Fruit fly (Drosophila melanogaster) whole organism, embryonic: ENCODE data around the gene CG10512.
A peak's percentile ranks its signal among the peaks of the same experiment; 100 is the strongest.

Source experiments
- CG10462 ChIP-seq: fragments of 200-800 bp; sonication (Bioruptor generic); optimal IDR thresholded peaks from 2 replicates; lab custom pipeline; 2016; ENCODE audit warnings: missing biosample characterization, missing genetic modification characterization
- CG12744 ChIP-seq: fragments of 200-800 bp; sonication (Bioruptor generic); optimal IDR thresholded peaks from 2 replicates; lab custom pipeline; 2016; ENCODE audit warnings: missing biosample characterization, missing genetic modification characterization
- CG14441 ChIP-seq: fragments of 200-800 bp; sonication (Bioruptor generic); IDR thresholded peaks from 2 replicates; pipeline ENCODE4 v1.3.6; 2022; ENCODE audit warnings: missing biosample characterization, missing genetic modification characterization
- CG14860 ChIP-seq: fragments of 200-800 bp; sonication (Bioruptor generic); IDR thresholded peaks from 3 replicates; pipeline ENCODE4 v1.3.6; 2022; ENCODE audit warnings: missing biosample characterization, missing genetic modification characterization; ENCODE audit not compliant: partially characterized antibody
- CG17829 ChIP-seq: fragments of 200-800 bp; optimal IDR thresholded peaks from 2 replicates; lab custom pipeline; 2019; ENCODE audit warnings: missing biosample characterization, mild to moderate bottlenecking, missing genetic modification characterization, moderate library complexity
- CG18011 ChIP-seq: fragments of 200-800 bp; sonication (Bioruptor generic); optimal IDR thresholded peaks from 2 replicates; lab custom pipeline; 2017; ENCODE audit warnings: missing biosample characterization, missing genetic modification characterization, mild to moderate bottlenecking, moderate library complexity, missing genotype
- CG18764 ChIP-seq: fragments of 200-800 bp; sonication (Bioruptor generic); optimal IDR thresholded peaks from 3 replicates; lab custom pipeline; 2016; ENCODE audit warnings: missing biosample characterization, missing genetic modification characterization
- CG30020 ChIP-seq: fragments of 200-800 bp; optimal IDR thresholded peaks from 2 replicates; lab custom pipeline; 2019; ENCODE audit warnings: missing biosample characterization, mild to moderate bottlenecking, missing genetic modification characterization, moderate library complexity
- CG34224 ChIP-seq: fragments of 200-800 bp; sonication (Bioruptor generic); IDR thresholded peaks from 3 replicates; pipeline ENCODE4 v1.3.6; 2022; ENCODE audit warnings: missing biosample characterization, missing genetic modification characterization; ENCODE audit not compliant: partially characterized antibody
- CG3726 ChIP-seq: fragments of 200-800 bp; sonication (Bioruptor generic); IDR thresholded peaks from 3 replicates; pipeline ENCODE4, ENCODE4 v1.3.6; 2022; ENCODE audit warnings: missing biosample characterization, missing genetic modification characterization
- CG4282 ChIP-seq: fragments of 200-800 bp; sonication (Bioruptor generic); optimal IDR thresholded peaks from 2 replicates; lab custom pipeline; 2016; ENCODE audit warnings: missing biosample characterization, missing genetic modification characterization
- CG4360 ChIP-seq: fragments of 200-800 bp; sonication (Bioruptor generic); IDR thresholded peaks from 2 replicates; pipeline ENCODE4 v1.3.6; 2022; ENCODE audit warnings: missing biosample characterization, missing genetic modification characterization
- CG4424 ChIP-seq: fragments of 200-800 bp; sonication (Bioruptor generic); optimal IDR thresholded peaks from 3 replicates; lab custom pipeline; 2016; ENCODE audit warnings: missing biosample characterization, missing genetic modification characterization
- CG6654 ChIP-seq: fragments of 200-800 bp; sonication (Bioruptor generic); optimal IDR thresholded peaks from 2 replicates; lab custom pipeline; 2017; ENCODE audit warnings: missing biosample characterization, mild to moderate bottlenecking, missing genetic modification characterization
- CG6689 ChIP-seq: fragments of 200-800 bp; sonication (Bioruptor generic); IDR thresholded peaks from 2 replicates; pipeline ENCODE4 v1.3.6; 2022; ENCODE audit warnings: missing biosample characterization, missing genetic modification characterization
- CG7271 ChIP-seq: fragments of 200-800 bp; sonication (Bioruptor generic); optimal IDR thresholded peaks from 2 replicates; lab custom pipeline; 2018; ENCODE audit warnings: missing biosample characterization, mild to moderate bottlenecking, missing genetic modification characterization, moderate library complexity
- CG7839 ChIP-seq: fragments of 200-800 bp; sonication (Bioruptor generic); optimal IDR thresholded peaks from 3 replicates; lab custom pipeline; 2018; ENCODE audit warnings: missing biosample characterization, mild to moderate bottlenecking, missing genetic modification characterization, moderate library complexity
- CG8089 ChIP-seq: fragments of 200-800 bp; sonication (Bioruptor generic); optimal IDR thresholded peaks from 3 replicates; lab custom pipeline; 2016; ENCODE audit warnings: missing biosample characterization, missing genetic modification characterization
- CG9932 ChIP-seq: fragments of 200-800 bp; sonication (Bioruptor generic); IDR thresholded peaks from 2 replicates; pipeline ENCODE4 v1.3.6; 2022; ENCODE audit warnings: missing biosample characterization, missing genetic modification characterization
- Chrac-16 ChIP-seq: fragments of 200-800 bp; sonication (Bioruptor generic); optimal IDR thresholded peaks from 3 replicates; lab custom pipeline; 2016; ENCODE audit warnings: missing biosample characterization, missing genetic modification characterization
- Dbx ChIP-seq: fragments of 200-800 bp; sonication (Bioruptor generic); IDR thresholded peaks from 3 replicates; pipeline ENCODE4 v1.3.6; 2022; ENCODE audit warnings: missing biosample characterization, missing genetic modification characterization
- Dip2 ChIP-seq: fragments of 200-800 bp; sonication (Bioruptor generic); IDR thresholded peaks from 2 replicates; pipeline ENCODE4 v1.3.6; 2022; ENCODE audit warnings: missing biosample characterization, missing genetic modification characterization
- Hr51 ChIP-seq, 2 experiments: fragments of 200-800 bp; sonication (Bioruptor generic); optimal IDR thresholded peaks; 2 replicates in 1 of 2; 3 replicates in 1 of 2; lab custom pipeline; 2016 to 2018; ENCODE audit warnings: missing biosample characterization in 2 of 2, missing genetic modification characterization in 2 of 2, mild to moderate bottlenecking in 1 of 2, moderate library complexity in 1 of 2
- Hr78 ChIP-seq, 2 experiments: fragments of 200-800 bp in 1 of 2; fragments of >200 bp in 1 of 2; sonication (Bioruptor generic) in 1 of 2; optimal IDR thresholded peaks; 2 replicates each; lab custom pipeline; 2017 to 2019; ENCODE audit warnings: missing biosample characterization in 2 of 2, missing genetic modification characterization in 2 of 2, mild to moderate bottlenecking in 1 of 2, moderate library complexity in 1 of 2
- Kr ChIP-seq: fragments of 200-800 bp; sonication (Bioruptor generic); optimal IDR thresholded peaks from 2 replicates; lab custom pipeline; 2017; ENCODE audit warnings: missing biosample characterization, mild to moderate bottlenecking, missing genetic modification characterization
- Lim3 ChIP-seq: fragments of 200-800 bp; sonication (Bioruptor generic); IDR thresholded peaks from 2 replicates; pipeline ENCODE4 v1.3.6; 2022; ENCODE audit warnings: missing biosample characterization, missing genetic modification characterization
- MESR4 ChIP-seq: fragments of 200-800 bp; sonication (Bioruptor generic); optimal IDR thresholded peaks from 2 replicates; lab custom pipeline; 2018; ENCODE audit warnings: missing biosample characterization, mild to moderate bottlenecking, missing genetic modification characterization, moderate library complexity
- Max ChIP-seq: fragments of 200-800 bp; sonication (Bioruptor generic); optimal IDR thresholded peaks from 2 replicates; lab custom pipeline; 2016; ENCODE audit warnings: missing biosample characterization, mild to moderate bottlenecking, missing genetic modification characterization
- Med ChIP-seq: fragments of 200-800 bp; sonication (Bioruptor generic); peaks from one replicate; lab custom pipeline; 2016; ENCODE audit warnings: missing biosample characterization, missing genetic modification characterization, mild to moderate bottlenecking, inconsistent platforms, moderate library complexity
- Myb ChIP-seq: fragments of 200-800 bp; sonication (Bioruptor generic); optimal IDR thresholded peaks from 2 replicates; lab custom pipeline; 2016; ENCODE audit warnings: missing biosample characterization, missing genetic modification characterization
- Scr ChIP-seq: fragments of 200-800 bp; sonication (Bioruptor generic); IDR thresholded peaks from 2 replicates; pipeline ENCODE4 v1.3.6; 2022; ENCODE audit warnings: missing biosample characterization, missing genetic modification characterization; ENCODE audit not compliant: partially characterized antibody
- TFAM ChIP-seq: fragments of 200-800 bp; sonication (Bioruptor generic); optimal IDR thresholded peaks from 2 replicates; lab custom pipeline; 2017; ENCODE audit warnings: missing biosample characterization, missing genetic modification characterization, inconsistent platforms
- Trl ChIP-seq, 3 experiments: fragments of >200 bp in 2 of 3; fragments of 200-800 bp in 1 of 3; sonication (Bioruptor generic) in 1 of 3; optimal IDR thresholded peaks; 2 replicates in 1 of 3; 3 replicates in 2 of 3; lab custom pipeline; 2016 to 2017; ENCODE audit warnings: missing biosample characterization in 1 of 3, missing genetic modification characterization in 1 of 3
- Xbp1 ChIP-seq: fragments of 200-800 bp; sonication (Bioruptor generic); optimal IDR thresholded peaks from 3 replicates; lab custom pipeline; 2016; ENCODE audit warnings: missing biosample characterization, mild to moderate bottlenecking, missing genetic modification characterization
- ac ChIP-seq: fragments of 200-800 bp; sonication (Bioruptor generic); optimal IDR thresholded peaks from 3 replicates; lab custom pipeline; 2017; ENCODE audit warnings: missing biosample characterization, mild to moderate bottlenecking, missing genetic modification characterization
- cas ChIP-seq: fragments of 200-800 bp; sonication (Bioruptor generic); IDR thresholded peaks from 2 replicates; pipeline ENCODE4 v1.3.6; 2022; ENCODE audit warnings: missing biosample characterization, missing genetic modification characterization
- corto ChIP-seq: fragments of 200-800 bp; sonication (Bioruptor generic); optimal IDR thresholded peaks from 2 replicates; lab custom pipeline; 2016; ENCODE audit warnings: missing biosample characterization, mild to moderate bottlenecking, missing genetic modification characterization, moderate library complexity
- crc ChIP-seq: fragments of 200-800 bp; sonication (Bioruptor generic); optimal IDR thresholded peaks from 2 replicates; lab custom pipeline; 2016; ENCODE audit warnings: missing biosample characterization, missing genetic modification characterization
- dan ChIP-seq: fragments of 200-800 bp; sonication (Bioruptor generic); IDR thresholded peaks from 2 replicates; pipeline ENCODE4 v1.3.6; 2022; ENCODE audit warnings: missing biosample characterization, missing genetic modification characterization
- her ChIP-seq: fragments of 200-800 bp; sonication (Bioruptor generic); optimal IDR thresholded peaks from 2 replicates; lab custom pipeline; 2016; ENCODE audit warnings: missing biosample characterization, missing genetic modification characterization
- knrl ChIP-seq: fragments of 200-800 bp; sonication (Bioruptor generic); IDR thresholded peaks from 3 replicates; pipeline ENCODE4 v1.3.6; 2022; ENCODE audit warnings: missing biosample characterization, missing genetic modification characterization; ENCODE audit not compliant: partially characterized antibody
- mirr ChIP-seq: fragments of 200-800 bp; sonication (Bioruptor generic); optimal IDR thresholded peaks from 3 replicates; lab custom pipeline; 2018; ENCODE audit warnings: missing biosample characterization, mild to moderate bottlenecking, missing genetic modification characterization
- pzg ChIP-seq: fragments of 200-800 bp; sonication (Bioruptor generic); optimal IDR thresholded peaks from 3 replicates; lab custom pipeline; 2018; ENCODE audit warnings: missing biosample characterization, mild to moderate bottlenecking, missing genetic modification characterization, moderate library complexity
- ro ChIP-seq: fragments of 200-800 bp; sonication (Bioruptor generic); IDR thresholded peaks from 2 replicates; pipeline ENCODE4 v1.3.6; 2022; ENCODE audit warnings: missing biosample characterization, missing genetic modification characterization
- row ChIP-seq: fragments of 200-800 bp; sonication (Bioruptor generic); IDR thresholded peaks from 3 replicates; pipeline ENCODE4 v1.3.6; 2022; ENCODE audit warnings: missing biosample characterization, missing genetic modification characterization
- schlank ChIP-seq: fragments of 200-800 bp; sonication (Bioruptor generic); optimal IDR thresholded peaks from 2 replicates; lab custom pipeline; 2018; ENCODE audit warnings: missing biosample characterization, mild to moderate bottlenecking, missing genetic modification characterization
- shn ChIP-seq: fragments of 200-800 bp; sonication (Bioruptor generic); optimal IDR thresholded peaks from 3 replicates; lab custom pipeline; 2016; ENCODE audit warnings: missing biosample characterization, missing genetic modification characterization
- sima ChIP-seq: fragments of 200-800 bp; sonication (Bioruptor generic); optimal IDR thresholded peaks from 2 replicates; lab custom pipeline; 2016; ENCODE audit warnings: missing biosample characterization, missing genetic modification characterization
- usp ChIP-seq: fragments of >200 bp; optimal IDR thresholded peaks from 2 replicates; lab custom pipeline; 2017; ENCODE audit warnings: missing biosample characterization, missing genetic modification characterization

CG10512 gene

DNA sequence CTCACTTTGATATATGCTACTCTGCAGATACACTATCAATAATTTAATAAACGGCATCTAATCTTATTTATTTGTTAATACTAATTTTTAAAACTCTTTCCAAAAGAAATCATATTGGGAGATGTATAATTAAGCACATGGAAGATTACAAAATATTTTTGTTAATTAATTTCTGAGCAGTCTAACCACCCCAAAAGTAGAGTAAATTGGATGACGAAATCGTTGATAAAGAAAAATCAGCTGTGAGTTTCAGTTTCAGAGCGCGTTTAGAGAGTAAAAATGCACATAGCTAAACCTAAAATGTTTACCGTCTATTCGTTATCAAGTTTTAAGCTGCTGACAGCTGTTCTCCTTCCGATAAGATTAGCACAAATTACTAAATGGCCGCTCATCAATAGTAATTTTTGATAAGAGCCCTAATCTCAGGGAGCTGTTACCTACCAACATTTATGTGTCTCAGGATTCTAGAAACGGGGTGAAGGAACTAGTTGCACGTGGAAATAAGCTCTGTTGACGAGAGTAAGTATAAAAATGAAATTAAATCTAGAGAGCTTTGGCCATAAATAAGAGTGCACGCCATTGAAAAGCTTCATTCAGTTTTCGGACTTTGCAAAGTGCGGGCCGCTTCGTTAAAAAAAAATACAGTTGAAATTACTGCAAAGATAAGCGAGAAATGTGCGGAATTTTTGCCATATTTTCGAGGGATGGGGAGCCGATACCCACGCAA lies 30.0 kb upstream of the CG10512 start, which contains the start of the genes chb and AsnS (continued):
- TF ChIP-seq CG7271 (peak; percentile 70), CG6654 (GFP tag; lab: Kevin White, UChicago) (peak; percentile 53), CG17829 (tag; lab: Kevin White, UChicago) (peak; percentile 81), Med (peak; percentile 95), knrl (GFP tag; lab: Robert Waterston, UW) (no peak), CG14860 (GFP tag; lab: Robert Waterston, UW) (no peak), row (GFP tag; lab: Robert Waterston, UW) (peak; percentile 96), shn (GFP tag; lab: Kevin White, UChicago) (peak; percentile 59), CG4360 (GFP tag; lab: Robert Waterston, UW) (0 out of 2 replicates have a peak, but pooled peaks have one; percentile 29), CG9932 (GFP tag; lab: Robert Waterston, UW) (peak; percentile 91), CG30020 (peak; percentile 9), CG8089 (GFP tag; lab: Kevin White, UChicago) (peak; percentile 43), sima (GFP tag; lab: Kevin White, UChicago) (peak; percentile 27), CG6689 (peak; percentile 92), CG12744 (peak; percentile 17), her (GFP tag; lab: Kevin White, UChicago) (peak; percentile 27), CG18764 (GFP tag; lab: Kevin White, UChicago) (peak; percentile 68), CG7839 (peak; percentile 93), MESR4 (GFP tag; lab: Kevin White, UChicago) (peak; percentile 30), crc (GFP tag; lab: Kevin White, UChicago) (peak; percentile 94), Myb (peak; percentile 40), Kr (GFP tag; lab: Kevin White, UChicago) (no peak), CG34224 (no peak), schlank (peak; percentile 74), Max (peak; percentile 82), Trl (optimal IDR thresholded peaks at IDR 0.05; lab: Kevin White, UChicago) (peak; percentile 5 to 51), Trl (GFP tag; optimal IDR thresholded peaks at IDR 0.05; lab: Kevin White, UChicago) (peak; percentile 72), Hr51 (GFP tag; optimal IDR thresholded peaks at IDR 0.05; lab: Kevin White, UChicago) (peak; percentile 52 to 97), CG4282 (GFP tag; lab: Kevin White, UChicago) (no peak), ac (GFP tag; lab: Kevin White, UChicago) (no peak), Dip2 (GFP tag; lab: Robert Waterston, UW) (no peak), cas (GFP tag; lab: Robert Waterston, UW) (peak; percentile 83), Dbx (peak; percentile 88), mirr (GFP tag; lab: Kevin White, UChicago) (peak; percentile 90), CG14441 (GFP tag; lab: Robert Waterston, UW) (peak; percentile 94), Scr (no peak), Hr78 (GFP tag; optimal IDR thresholded peaks at IDR 0.05; lab: Kevin White, UChicago) (peak in 1 of 2 experiments; percentile 51), pzg (GFP tag; lab: Kevin White, UChicago) (no peak), Chrac-16 (GFP tag; lab: Kevin White, UChicago) (peak; percentile 80), TFAM (GFP tag; lab: Kevin White, UChicago) (no peak), CG10462 (peak; percentile 59), dan (GFP tag; lab: Robert Waterston, UW) (no peak), CG18011 (GFP tag; lab: Kevin White, UChicago) (peak; percentile 69), CG3726 (GFP tag; lab: Robert Waterston, UW) (peak; percentile 81), Lim3 (GFP tag; lab: Robert Waterston, UW) (peak; percentile 78), CG4424 (GFP tag; lab: Kevin White, UChicago) (peak; percentile 82), usp (GFP tag; lab: Kevin White, UChicago) (no peak), corto (GFP tag; lab: Kevin White, UChicago) (peak; percentile 48), ro (GFP tag; lab: Robert Waterston, UW) (peak; percentile 62), Xbp1 (GFP tag; lab: Kevin White, UChicago) (peak; percentile 86)
